Worm (Caenorhabditis elegans): ENCODE measurements around the gene F58B4.7.

Gene F58B4.7

DNA sequence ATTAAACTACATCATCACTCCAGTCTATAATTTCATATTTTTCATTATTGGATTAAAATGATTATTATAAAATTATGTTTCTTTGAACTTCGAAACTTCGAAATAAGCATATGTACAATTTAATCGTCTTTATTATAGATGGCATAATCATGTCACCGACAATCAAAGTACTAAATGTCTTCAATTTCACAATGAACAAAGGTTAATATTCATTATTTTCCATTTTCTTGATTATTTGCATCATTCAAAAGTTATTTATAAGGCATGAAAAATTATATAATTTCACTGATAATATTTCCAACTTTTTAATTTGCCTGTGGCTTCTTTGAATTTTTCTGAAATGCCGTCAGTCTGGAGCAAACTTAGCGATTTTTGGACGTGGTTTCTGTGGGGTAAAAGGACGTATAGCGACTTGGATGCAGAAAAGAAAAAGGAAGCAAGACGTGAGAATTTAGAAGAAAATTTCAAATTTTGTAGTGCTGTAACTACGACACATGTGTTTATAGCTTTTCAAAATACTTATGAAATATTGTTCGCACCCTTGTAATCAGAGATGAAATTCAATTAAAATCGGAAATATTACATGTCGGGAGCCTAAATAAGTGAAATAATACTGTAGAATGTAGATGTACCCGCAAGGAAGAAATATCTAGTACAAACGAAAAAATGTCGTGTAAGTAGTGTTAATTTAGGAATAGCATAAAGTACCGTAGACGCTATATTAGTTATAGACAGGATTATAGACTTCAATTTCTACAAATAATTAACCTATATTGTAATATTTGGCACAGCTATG is 32.8 kb upstream of the F58B4.7 start, which contains the start of gene F17C11.13:
Gene F17C11.13, plus strand, starts transcription at position 243 of the 796 bp plus-strand sequence.
- TF ChIP-seq hmg-20 (GFP tag; IDR thresholded peaks at IDR 0.05) (no peak), nhr-80 (tag; optimal IDR thresholded peaks at IDR 0.05) (peak; percentile 29)

- TF ChIP-seq nhr-80 (tag; optimal IDR thresholded peaks at IDR 0.05): peak; percentile 14
- TF ChIP-seq rec-8 (tag; optimal IDR thresholded peaks at IDR 0.05): no peak
Observed at ce11 chrV:10954832-10955231, 31.7 kb upstream of the F58B4.7 start, which contains the start of gene F17C11.6. TSS of gene F17C11.6 (plus strand) at chrV:10955121.

- no peak for TF ChIP-seq nhr-179 (tag; optimal IDR thresholded peaks at IDR 0.05)
- TF ChIP-seq lin-35 (GFP tag; optimal IDR thresholded peaks at IDR 0.05): peak in 1 of 3 experiments; percentile 22
Observed at ce11 chrV:10954334-10954733, 31.2 kb upstream of the F58B4.7 start, which contains the start of gene clec-221. TSS of gene clec-221 (minus strand) at chrV:10954434.

DNA sequence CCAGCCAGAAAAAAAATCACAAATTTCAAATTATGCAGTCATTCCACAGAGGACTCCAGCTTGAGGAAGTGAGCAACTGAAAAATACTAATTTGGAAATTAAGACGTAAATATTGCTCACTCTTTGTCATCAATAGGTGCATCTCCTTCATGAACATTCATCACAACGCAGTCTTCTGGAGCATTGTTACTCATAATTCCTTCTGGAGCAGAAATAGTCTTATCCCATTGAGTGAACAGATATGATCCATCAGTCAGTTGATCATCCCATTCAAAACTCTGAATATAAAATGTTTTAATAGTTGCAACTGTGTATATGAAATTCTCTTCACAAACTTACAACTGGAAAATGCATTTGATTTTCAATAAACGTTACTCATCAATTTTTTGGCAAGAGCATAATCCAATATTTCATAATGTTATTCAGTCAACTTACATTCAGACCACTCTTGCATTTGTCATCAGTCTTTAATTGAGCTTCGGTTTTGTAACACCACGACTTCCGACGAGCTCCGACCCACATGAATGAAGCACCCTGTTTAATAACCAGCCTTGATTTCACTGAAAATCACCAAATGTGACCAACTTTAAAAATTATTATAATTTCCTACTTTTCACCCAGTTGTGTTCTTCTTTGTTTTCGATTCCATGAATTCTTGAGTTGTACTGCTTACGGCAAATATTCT is 30.5 kb upstream of the F58B4.7 start:
- TF ChIP-seq F57C9.4 (tag; optimal IDR thresholded peaks at IDR 0.05): no peak
- peak; percentile 43 for TF ChIP-seq gei-17 (GFP tag; optimal IDR thresholded peaks at IDR 0.05)
- TF ChIP-seq dox-1 (GFP tag; IDR thresholded peaks at IDR 0.05): peak; percentile 45; the same call in 1 of the 2 replicates
- no peak for TF ChIP-seq atf-7 (tag; optimal IDR thresholded peaks at IDR 0.05)
- TF ChIP-seq let-607 (tag; optimal IDR thresholded peaks at IDR 0.05): peak in 1 of 2 experiments; percentile 7
- no peak for TF ChIP-seq pha-4 (tag; optimal IDR thresholded peaks at IDR 0.05)
- TF ChIP-seq nfya-1 (tag; optimal IDR thresholded peaks at IDR 0.05; ENCODE audit: borderline replicate concordance, insufficient read depth): no peak
- no peak for TF ChIP-seq egl-18 (GFP tag; IDR thresholded peaks at IDR 0.05)
- peak; percentile 53 for TF ChIP-seq ztf-26 (tag; optimal IDR thresholded peaks at IDR 0.05)
- TF ChIP-seq attf-6 (GFP tag; IDR thresholded peaks at IDR 0.05): no peak
- TF ChIP-seq ceh-91 (GFP tag; IDR thresholded peaks at IDR 0.05): no peak
- no peak for TF ChIP-seq snpc-1.3 (tag; optimal IDR thresholded peaks at IDR 0.05; ENCODE audit: insufficient read depth)
- peak; percentile 82 for TF ChIP-seq B0336.3 (GFP tag; IDR thresholded peaks at IDR 0.05)
- TF ChIP-seq repo-1 (tag; optimal IDR thresholded peaks at IDR 0.05): peak; percentile 91
- no peak for TF ChIP-seq ztf-28 (GFP tag; IDR thresholded peaks at IDR 0.05)
- TF ChIP-seq hlh-12 (tag; optimal IDR thresholded peaks at IDR 0.05): no peak
- no peak for TF ChIP-seq tbp1 (GFP tag; optimal IDR thresholded peaks at IDR 0.05)
- TF ChIP-seq let-526 (GFP tag; IDR thresholded peaks at IDR 0.05): 0 out of 2 replicates have a peak, but pooled peaks have one; percentile 19
- no peak for TF ChIP-seq K12H6.12 (tag; optimal IDR thresholded peaks at IDR 0.05)
- TF ChIP-seq ztf-3 (GFP tag; optimal IDR thresholded peaks at IDR 0.05): no peak
- TF ChIP-seq rcor-1 (GFP tag; IDR thresholded peaks at IDR 0.05): no peak
- no peak for TF ChIP-seq dpl-1 (GFP tag; optimal IDR thresholded peaks at IDR 0.05)
- TF ChIP-seq attf-3 (GFP tag; conservative IDR thresholded peaks at IDR 0.05): no peak
- TF ChIP-seq D2030.7 (GFP tag; IDR thresholded peaks at IDR 0.05): no peak
- no peak for TF ChIP-seq nfya-2 (GFP tag; IDR thresholded peaks at IDR 0.05)
- TF ChIP-seq lin-40 (tag; optimal IDR thresholded peaks at IDR 0.05): peak; percentile 55
- TF ChIP-seq lin-54 (GFP tag; optimal IDR thresholded peaks at IDR 0.05): no peak
- no peak for TF ChIP-seq hmg-20 (GFP tag; IDR thresholded peaks at IDR 0.05)
- no peak for TF ChIP-seq Y53F4B.3 (GFP tag; IDR thresholded peaks at IDR 0.05)
- TF ChIP-seq egrh-3 (GFP tag; IDR thresholded peaks at IDR 0.05): no peak
- TF ChIP-seq mcd-1 (GFP tag; IDR thresholded peaks at IDR 0.05): 0 out of 2 replicates have a peak, but pooled peaks have one; percentile 10
- TF ChIP-seq F55B11.4 (tag; optimal IDR thresholded peaks at IDR 0.05; ENCODE audit: borderline replicate concordance, insufficient read depth): no peak
- no peak for TF ChIP-seq mxl-1 (tag; optimal IDR thresholded peaks at IDR 0.05)
- TF ChIP-seq snpc-1.1 (tag; optimal IDR thresholded peaks at IDR 0.05; ENCODE audit: insufficient read depth): no peak
- no peak for TF ChIP-seq nhr-27 (tag; optimal IDR thresholded peaks at IDR 0.05)

Data from whole organism, young adult.